Worm (Caenorhabditis elegans) whole organism, mixed stage, embryonic: ENCODE results near the gene F35D11.3.

Experiments used
- M03D4.4 ChIP-seq: sonication (generic microtip); optimal IDR thresholded peaks from 2 replicates; lab custom pipeline; 2017; ENCODE audit warnings: mild to moderate bottlenecking, missing genetic modification characterization, missing compliant biosample characterization
- bed-3 ChIP-seq: fragments of 200-800 bp; sonication (Bioruptor generic); optimal IDR thresholded peaks from 3 replicates; lab custom pipeline; 2018; ENCODE audit warnings: mild to moderate bottlenecking, missing genetic modification characterization, moderate library complexity, missing compliant biosample characterization
- blmp-1 ChIP-seq: fragments of 150-350 bp; optimal IDR thresholded peaks from 2 replicates; lab custom pipeline; 2014; ENCODE audit warnings: missing biosample characterization, missing genetic modification characterization
- ceh-39 ChIP-seq: fragments of 150-350 bp; optimal IDR thresholded peaks from 2 replicates; lab custom pipeline; 2014; ENCODE audit warnings: missing biosample characterization, missing genetic modification characterization
- ceh-43 ChIP-seq: fragments of 200-800 bp; sonication (Bioruptor generic); optimal IDR thresholded peaks from 2 replicates; lab custom pipeline; 2018; ENCODE audit warnings: mild to moderate bottlenecking, missing genetic modification characterization, moderate library complexity, missing compliant biosample characterization
- ceh-83 ChIP-seq: fragments of 200-800 bp; sonication (Bioruptor generic); optimal IDR thresholded peaks from 2 replicates; lab custom pipeline; 2018; ENCODE audit warnings: mild to moderate bottlenecking, missing genetic modification characterization, missing compliant biosample characterization
- drap-1 ChIP-seq: fragments of 200-800 bp; sonication (Bioruptor generic); optimal IDR thresholded peaks from 3 replicates; lab custom pipeline; 2018; ENCODE audit warnings: mild to moderate bottlenecking, missing genetic modification characterization, missing compliant biosample characterization
- elt-1 ChIP-seq: sonication (generic microtip); optimal IDR thresholded peaks from 2 replicates; lab custom pipeline; 2017; ENCODE audit warnings: missing genetic modification characterization, mild to moderate bottlenecking, missing compliant biosample characterization, antibody characterized with exemption, moderate library complexity, borderline replicate concordance; ENCODE audit not compliant: insufficient read depth
- elt-3 ChIP-seq: fragments of 150-350 bp; optimal IDR thresholded peaks from 2 replicates; lab custom pipeline; 2014; ENCODE audit warnings: missing biosample characterization, missing genetic modification characterization
- flh-1 ChIP-seq: fragments of 200-800 bp; sonication (Bioruptor generic); optimal IDR thresholded peaks from 2 replicates; lab custom pipeline; 2018; ENCODE audit warnings: mild to moderate bottlenecking, missing genetic modification characterization, moderate library complexity, missing compliant biosample characterization
- ham-2 ChIP-seq: fragments of 200-800 bp; sonication (Bioruptor generic); optimal IDR thresholded peaks from 2 replicates; lab custom pipeline; 2018; ENCODE audit warnings: mild to moderate bottlenecking, missing genetic modification characterization, missing compliant biosample characterization
- hlh-1 ChIP-seq: fragments of 150-350 bp; optimal IDR thresholded peaks from 2 replicates; lab custom pipeline; 2014; ENCODE audit warnings: missing biosample characterization, missing genetic modification reagents, missing genetic modification characterization
- lin-13 ChIP-seq: fragments of 150-350 bp; optimal IDR thresholded peaks from 2 replicates; lab custom pipeline; 2014; ENCODE audit warnings: missing biosample characterization, missing genetic modification characterization
- lsy-2 ChIP-seq: fragments of 150-350 bp; optimal IDR thresholded peaks from 2 replicates; lab custom pipeline; 2014; ENCODE audit warnings: missing biosample characterization, missing genetic modification characterization
- mab-5 ChIP-seq: fragments of 150-350 bp; optimal IDR thresholded peaks from 2 replicates; lab custom pipeline; 2014; ENCODE audit warnings: missing biosample characterization, missing genetic modification characterization
- mep-1 ChIP-seq: fragments of 150-350 bp; optimal IDR thresholded peaks from 2 replicates; lab custom pipeline; 2017; ENCODE audit warnings: missing biosample characterization, missing genetic modification reagents, missing genetic modification characterization, inconsistent platforms
- nhr-12 ChIP-seq: fragments of 150-350 bp; optimal IDR thresholded peaks from 2 replicates; lab custom pipeline; 2014; ENCODE audit warnings: missing biosample characterization, missing genetic modification characterization
- nhr-2 ChIP-seq: fragments of 150-350 bp; optimal IDR thresholded peaks from 2 replicates; lab custom pipeline; 2014; ENCODE audit warnings: missing biosample characterization, missing genetic modification characterization
- nhr-237 ChIP-seq: fragments of 150-350 bp; optimal IDR thresholded peaks from 2 replicates; lab custom pipeline; 2014; ENCODE audit warnings: missing biosample characterization, missing genetic modification characterization
- nhr-76 ChIP-seq: sonication (generic microtip); optimal IDR thresholded peaks from 2 replicates; lab custom pipeline; 2017; ENCODE audit warnings: missing biosample characterization, missing genetic modification characterization
- sem-2 ChIP-seq: fragments of 200-800 bp; sonication (Bioruptor generic); optimal IDR thresholded peaks from 2 replicates; lab custom pipeline; 2018; ENCODE audit warnings: mild to moderate bottlenecking, missing genetic modification characterization, missing compliant biosample characterization
- snpc-4 ChIP-seq: fragments of 150-350 bp; optimal IDR thresholded peaks from 2 replicates; lab custom pipeline; 2014; ENCODE audit warnings: missing biosample characterization, missing genetic modification characterization
- sptf-1 ChIP-seq: sonication (generic microtip); optimal IDR thresholded peaks from 2 replicates; lab custom pipeline; 2017; ENCODE audit warnings: mild to moderate bottlenecking, missing genetic modification characterization, moderate library complexity, missing compliant biosample characterization
- tbx-8 ChIP-seq: fragments of 200-800 bp; sonication (Bioruptor generic); optimal IDR thresholded peaks from 2 replicates; lab custom pipeline; 2018; ENCODE audit warnings: mild to moderate bottlenecking, missing genetic modification characterization, moderate library complexity, missing compliant biosample characterization
- unc-120 ChIP-seq: sonication (generic microtip); optimal IDR thresholded peaks from 2 replicates; lab custom pipeline; 2017; ENCODE audit warnings: missing genetic modification characterization, missing compliant biosample characterization; ENCODE audit not compliant: poor library complexity, severe bottlenecking
- unc-39 ChIP-seq: fragments of 150-350 bp; optimal IDR thresholded peaks from 2 replicates; lab custom pipeline; 2014; ENCODE audit warnings: missing biosample characterization, missing genetic modification characterization
- unc-62 ChIP-seq: fragments of 150-350 bp; optimal IDR thresholded peaks from 2 replicates; lab custom pipeline; 2014; ENCODE audit warnings: missing biosample characterization, missing genetic modification reagents, missing genetic modification characterization
- zip-8 ChIP-seq: fragments of 150-350 bp; optimal IDR thresholded peaks from 2 replicates; lab custom pipeline; 2014; ENCODE audit warnings: missing biosample characterization, missing genetic modification characterization
- ztf-11 ChIP-seq: fragments of 150-350 bp; optimal IDR thresholded peaks from 2 replicates; lab custom pipeline; 2014; ENCODE audit warnings: missing biosample characterization, missing genetic modification characterization

The F35D11.3 gene

DNA sequence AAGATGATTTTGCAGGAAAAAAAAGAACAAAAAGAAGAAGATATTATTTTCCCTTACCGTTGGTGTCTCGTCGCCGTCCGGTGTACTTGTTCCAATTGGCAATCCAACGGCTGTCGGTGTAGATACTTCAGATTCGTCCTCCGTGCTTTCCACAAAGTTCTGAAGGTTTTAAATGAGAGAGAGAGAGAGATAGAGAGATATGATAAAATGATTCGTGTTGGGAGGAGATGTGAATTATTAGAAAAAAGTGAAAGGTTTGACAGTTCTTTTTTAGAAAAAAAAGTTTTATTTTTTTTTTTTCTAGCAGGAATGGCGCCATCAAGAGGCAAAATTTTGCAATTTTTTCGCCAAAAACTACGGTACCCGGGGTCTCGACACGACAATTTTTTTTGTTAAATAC, 7.9 kb upstream of the F35D11.3 start:
- TF ChIP-seq flh-1 (GFP tag; lab: Kevin White, UChicago) (no peak), elt-3 (tag; lab: Kevin White, UChicago) (no peak), blmp-1 (tag; lab: Kevin White, UChicago) (no peak), ztf-11 (tag; lab: Kevin White, UChicago) (no peak), ham-2 (GFP tag; lab: Kevin White, UChicago) (no peak), hlh-1 (tag; lab: Kevin White, UChicago) (no peak), unc-39 (tag; lab: Kevin White, UChicago) (no peak), ceh-39 (tag; lab: Kevin White, UChicago) (no peak), ceh-83 (GFP tag; lab: Kevin White, UChicago) (no peak)

DNA sequence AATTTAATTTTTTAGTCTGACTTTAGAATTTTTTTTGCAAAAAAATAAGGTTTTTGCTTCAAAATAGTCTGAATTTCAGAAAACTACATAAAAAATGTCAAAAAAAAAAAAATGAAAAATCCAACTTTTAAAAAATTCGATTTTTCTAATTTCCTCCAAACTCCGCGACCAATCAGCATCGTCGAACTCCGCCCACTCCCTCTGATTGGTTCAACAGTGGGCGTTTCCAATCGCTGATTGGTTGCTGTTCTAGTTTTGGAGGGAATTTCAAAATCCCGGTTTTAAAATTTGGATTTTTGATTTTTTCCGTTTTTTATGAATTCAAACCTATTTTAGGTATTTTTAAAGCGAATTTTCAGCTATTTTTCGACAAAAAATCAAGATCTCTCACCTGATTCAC, 7.4 kb upstream of the F35D11.3 start:
- TF ChIP-seq drap-1 (GFP tag; lab: Kevin White, UChicago): no peak

DNA sequence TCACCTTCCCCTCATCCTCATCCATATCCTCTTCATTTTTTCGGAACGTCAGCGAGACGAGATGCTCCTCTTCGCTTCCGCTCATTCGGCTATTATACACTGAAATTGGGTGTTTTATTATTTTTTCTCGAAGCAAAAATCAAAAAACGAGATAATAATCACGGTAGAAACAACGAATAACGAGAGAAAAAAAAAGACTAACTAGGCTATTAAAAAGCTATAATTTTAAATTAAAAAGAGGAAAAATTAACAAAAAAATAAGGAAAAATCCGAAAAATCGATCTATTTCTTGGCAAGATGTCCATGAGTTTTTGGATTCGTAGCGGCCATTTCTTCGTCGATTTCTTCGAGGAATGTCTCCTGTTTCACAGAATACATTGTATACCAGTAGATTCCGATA, 6.9 kb upstream of the F35D11.3 start, which contains the start of gene ipla-1:
TSS of gene ipla-1 (minus strand) at position 101 of the 400 bp plus-strand sequence.
- TF ChIP-seq tbx-8 (GFP tag; lab: Kevin White, UChicago): no peak
- no peak for TF ChIP-seq unc-39 (tag; lab: Kevin White, UChicago)
- TF ChIP-seq nhr-76 (tag; lab: Kevin White, UChicago): no peak
- no peak for TF ChIP-seq unc-62 (GFP tag; lab: Kevin White, UChicago)
- TF ChIP-seq snpc-4: no peak
- TF ChIP-seq nhr-2 (tag; lab: Kevin White, UChicago): no peak
- TF ChIP-seq sptf-1: no peak
- TF ChIP-seq mep-1 (tag; lab: Kevin White, UChicago): no peak
- TF ChIP-seq, all 35 proteins: peak for 0

DNA sequence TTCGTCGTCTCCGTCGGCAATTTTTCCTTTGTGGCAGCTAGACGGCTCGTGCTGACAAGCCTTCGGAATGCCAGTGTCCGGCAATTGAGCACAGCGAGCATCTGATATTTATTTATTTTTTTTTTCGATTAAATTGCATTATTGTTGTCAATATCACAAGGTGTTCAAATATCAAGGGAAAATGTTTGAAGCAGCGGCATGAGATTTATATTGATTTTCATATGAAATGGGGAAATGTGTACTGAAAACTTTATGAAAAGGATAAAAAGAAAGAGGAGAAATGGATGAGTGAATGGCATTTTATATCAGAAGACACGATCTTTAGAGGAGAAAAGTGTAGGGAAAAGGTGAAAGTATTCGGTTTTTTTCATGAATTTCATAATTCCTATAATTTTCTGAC, 5.6 kb upstream of the F35D11.3 start, which contains the start of gene coa-3:
TSS of gene coa-3 (minus strand) at position 101 of the 400 bp plus-strand sequence.
- TF ChIP-seq mab-5: no peak
- no peak for TF ChIP-seq ztf-11 (tag; lab: Kevin White, UChicago)
- no peak for TF ChIP-seq unc-62 (GFP tag; lab: Kevin White, UChicago)
- TF ChIP-seq mep-1 (tag; lab: Kevin White, UChicago): no peak
- TF ChIP-seq blmp-1 (tag; lab: Kevin White, UChicago): no peak
- TF ChIP-seq bed-3 (GFP tag; lab: Kevin White, UChicago): no peak
- no peak for TF ChIP-seq snpc-4
- no peak for TF ChIP-seq lsy-2
- TF ChIP-seq tbx-8 (GFP tag; lab: Kevin White, UChicago): no peak
- TF ChIP-seq drap-1 (GFP tag; lab: Kevin White, UChicago): no peak
- TF ChIP-seq nhr-12 (tag; lab: Kevin White, UChicago): no peak
- no peak for TF ChIP-seq nhr-237 (tag; lab: Kevin White, UChicago)

DNA sequence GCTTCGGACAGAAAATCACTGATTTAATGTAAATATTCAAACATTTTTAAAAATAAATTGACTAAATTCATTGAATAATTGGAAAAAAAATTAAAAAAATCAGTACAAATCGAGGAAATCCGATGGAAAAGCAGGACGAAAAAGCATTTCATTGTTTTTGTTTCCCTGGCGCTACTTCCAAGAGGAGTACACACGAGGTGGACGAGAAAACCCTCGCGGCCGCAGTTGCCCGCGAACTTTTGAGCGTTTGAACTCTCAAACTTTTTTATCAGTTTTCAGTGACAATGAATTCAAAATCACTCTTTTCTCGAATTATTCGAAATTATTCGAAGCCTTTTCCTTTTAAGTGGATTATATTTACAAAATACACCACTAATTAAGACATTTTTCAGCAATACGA, 5.1 kb upstream of the F35D11.3 start, which contains the start of gene F35D11.4:
TSS of gene F35D11.4 (plus strand) at position 393 of the 400 bp plus-strand sequence.
- TF ChIP-seq sptf-1 (peak; percentile 43), nhr-2 (tag; lab: Kevin White, UChicago) (no peak), M03D4.4 (tag; lab: Kevin White, UChicago) (no peak), lin-13 (tag; lab: Kevin White, UChicago) (peak; percentile 34), unc-39 (tag; lab: Kevin White, UChicago) (no peak), bed-3 (GFP tag; lab: Kevin White, UChicago) (no peak), mep-1 (tag; lab: Kevin White, UChicago) (peak; percentile 17), lsy-2 (peak; percentile 20)

DNA sequence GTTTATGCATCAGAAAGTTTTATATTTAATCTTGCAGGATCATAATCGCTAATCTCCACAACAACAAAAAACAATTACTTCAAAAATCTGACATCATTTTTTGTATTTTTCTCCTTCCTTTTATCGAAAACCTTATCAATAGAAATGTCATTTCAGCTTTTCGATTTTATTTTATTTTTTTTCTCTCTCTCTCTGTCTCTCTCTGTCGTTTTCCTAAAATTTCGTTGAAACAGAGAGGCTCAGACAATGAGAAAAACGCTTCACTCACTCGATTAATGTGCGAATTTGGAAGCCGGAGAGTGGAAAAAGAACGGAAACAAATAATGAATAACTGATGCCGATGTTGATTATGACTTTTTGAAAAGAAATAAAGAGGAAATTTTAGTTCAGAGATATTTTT, 4.0 kb upstream of the F35D11.3 start:
- TF ChIP-seq drap-1 (GFP tag; lab: Kevin White, UChicago): no peak
- no peak for TF ChIP-seq snpc-4
- TF ChIP-seq ceh-43: no peak
- no peak for TF ChIP-seq zip-8 (tag; lab: Kevin White, UChicago)
- TF ChIP-seq nhr-76 (tag; lab: Kevin White, UChicago): no peak
- no peak for TF ChIP-seq elt-1 (tag; lab: Kevin White, UChicago)
- no peak for TF ChIP-seq hlh-1 (tag; lab: Kevin White, UChicago)
- no peak for TF ChIP-seq mab-5
- TF ChIP-seq bed-3 (GFP tag; lab: Kevin White, UChicago): no peak
- no peak for TF ChIP-seq sem-2 (GFP tag; lab: Kevin White, UChicago)
- no peak for TF ChIP-seq unc-120 (tag; lab: Kevin White, UChicago)
